Fruit fly (Drosophila melanogaster) whole organism, prepupa: Measurements from ENCODE around the gene CG1468.

Source experiments
- CG10669 ChIP-seq: fragments of 200-800 bp; sonication (Bioruptor generic); optimal IDR thresholded peaks from 3 replicates; lab custom pipeline; 2018; ENCODE audit warnings: missing biosample characterization, mild to moderate bottlenecking, missing genetic modification characterization, moderate library complexity
- CG16779 ChIP-seq: fragments of 200-800 bp; sonication (Bioruptor generic); optimal IDR thresholded peaks from 3 replicates; lab custom pipeline; 2017; ENCODE audit warnings: missing biosample characterization, mild to moderate bottlenecking, missing genetic modification characterization
- CG34406 ChIP-seq: fragments of 200-800 bp; sonication (Bioruptor generic); optimal IDR thresholded peaks from 3 replicates; lab custom pipeline; 2016; ENCODE audit warnings: missing biosample characterization, missing genetic modification characterization
- CG6854 ChIP-seq: fragments of 200-800 bp; sonication (Bioruptor generic); optimal IDR thresholded peaks from 2 replicates; lab custom pipeline; 2017; ENCODE audit warnings: missing biosample characterization, mild to moderate bottlenecking, missing genetic modification characterization
- Eip93F ChIP-seq: fragments of 200-800 bp; sonication (Bioruptor generic); optimal IDR thresholded peaks from 2 replicates; lab custom pipeline; 2016; ENCODE audit warnings: missing biosample characterization, mild to moderate bottlenecking, missing genetic modification characterization
- Sox14 ChIP-seq: fragments of 200-800 bp; sonication (Bioruptor generic); optimal IDR thresholded peaks from 3 replicates; lab custom pipeline; 2016; ENCODE audit warnings: missing biosample characterization, missing genetic modification characterization
- eg ChIP-seq: fragments of 200-800 bp; sonication (Bioruptor generic); IDR thresholded peaks from 3 replicates; pipeline ENCODE4 v1.3.6; 2022; ENCODE audit warnings: missing biosample characterization, missing genetic modification characterization

DNA sequence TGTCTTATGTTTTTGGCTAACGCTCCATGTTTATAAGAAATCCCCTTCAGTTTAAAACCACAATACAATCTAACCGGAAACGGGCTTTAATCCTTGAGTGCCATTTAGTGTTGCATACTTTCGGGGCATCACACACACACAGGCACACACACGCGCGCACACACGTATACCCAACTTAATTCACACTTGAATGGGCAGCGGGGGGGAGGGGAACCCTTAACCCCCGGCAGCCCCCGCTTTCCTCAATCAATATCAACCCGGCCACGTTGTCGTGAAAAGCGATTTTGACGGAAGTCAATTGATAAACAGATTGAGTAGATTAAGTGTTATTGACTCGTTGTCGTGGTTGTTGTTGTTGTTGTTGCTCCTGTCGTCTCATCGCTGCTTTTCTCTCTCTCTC, 30.7 kb upstream of the CG1468 start:
- no peak for TF ChIP-seq CG10669
- no peak for TF ChIP-seq CG34406 (GFP tag; lab: Kevin White, UChicago)
- TF ChIP-seq eg = no peak
- TF ChIP-seq Eip93F (GFP tag; lab: Kevin White, UChicago) = no peak
- no peak for TF ChIP-seq CG16779 (tag; lab: Kevin White, UChicago)
- TF ChIP-seq Sox14 (GFP tag; lab: Kevin White, UChicago) = no peak
- no peak for TF ChIP-seq CG6854
